Worm (Caenorhabditis elegans): ENCODE data around the gene egl-27.

ce11 chrII:6891838-6892237 is 57.0 kb downstream of the egl-27 start:
- peak; percentile 53 to 54 for TF ChIP-seq lsy-2 (tag; optimal IDR thresholded peaks at IDR 0.05)
- TF ChIP-seq pqm-1 (tag; optimal IDR thresholded peaks at IDR 0.05) = no peak
- no peak for TF ChIP-seq nhr-237 (tag; optimal IDR thresholded peaks at IDR 0.05)
- TF ChIP-seq daf-8 (GFP tag; IDR thresholded peaks at IDR 0.05) = no peak

All from whole organism, L4 larva.